Worm (Caenorhabditis elegans): ENCODE measurements around the gene zfp-1.

ce11 chrIII:8780473-8780872 is 10.9 kb upstream of the zfp-1 start:
- peak; percentile 8 for TF ChIP-seq fos-1 (tag; optimal IDR thresholded peaks at IDR 0.05)
- TF ChIP-seq irx-1 (tag; optimal IDR thresholded peaks at IDR 0.05), result no peak
- peak; percentile 81 for TF ChIP-seq blmp-1 (tag; optimal IDR thresholded peaks at IDR 0.05)
- no peak for TF ChIP-seq lin-13 (GFP tag; optimal IDR thresholded peaks at IDR 0.05)
- no peak for TF ChIP-seq nhr-237 (tag; optimal IDR thresholded peaks at IDR 0.05)
- peak; percentile 74 for TF ChIP-seq tbx-2 (tag; optimal IDR thresholded peaks at IDR 0.05)
- no peak for TF ChIP-seq ama-1 (optimal IDR thresholded peaks at IDR 0.05)
- TF ChIP-seq ceh-88 (GFP tag; IDR thresholded peaks at IDR 0.05), result no peak
- TF ChIP-seq nhr-28 (tag; optimal IDR thresholded peaks at IDR 0.05), result no peak
- no peak for TF ChIP-seq lin-39 (tag; optimal IDR thresholded peaks at IDR 0.05)
- peak; percentile 5 to 33 for TF ChIP-seq efl-1 (optimal IDR thresholded peaks at IDR 0.05)
- peak; percentile 20 to 86 for TF ChIP-seq efl-1 (GFP tag; optimal IDR thresholded peaks at IDR 0.05 in 1 of 2)
- TF ChIP-seq mep-1 (tag; optimal IDR thresholded peaks at IDR 0.05), result peak; percentile 47
